Worm (Caenorhabditis elegans): Measurements from ENCODE around the gene F46E10.2.

DNA sequence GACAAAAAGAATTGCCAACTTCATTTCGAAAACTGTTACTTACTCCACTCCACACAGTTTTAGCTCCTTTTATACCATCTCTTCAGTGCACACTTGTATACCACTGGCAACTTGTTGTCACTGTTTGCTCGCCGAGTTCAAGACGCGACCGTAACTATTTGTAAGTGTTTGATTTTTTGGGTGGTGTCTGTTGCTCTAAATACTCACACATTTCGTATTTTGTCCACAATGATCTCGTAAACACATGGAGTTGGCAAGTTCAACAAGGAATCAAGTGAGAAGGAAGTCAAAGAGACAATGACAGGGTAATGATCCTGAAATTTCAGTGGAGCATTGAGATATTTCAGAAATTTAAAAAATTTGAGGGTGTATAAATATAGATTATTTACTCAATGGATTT is 12.8 kb downstream of the F46E10.2 start, which contains the start of gene hpo-26:
- TF ChIP-seq cog-1 (tag; optimal IDR thresholded peaks at IDR 0.05) (no peak), T22C8.4 (GFP tag; IDR thresholded peaks at IDR 0.05) (no peak), med-1 (GFP tag; optimal IDR thresholded peaks at IDR 0.05; ENCODE audit: insufficient read depth) (no peak), klf-2 (GFP tag; conservative IDR thresholded peaks at IDR 0.05) (no peak), tab-1 (GFP tag; IDR thresholded peaks at IDR 0.05) (no peak), ztf-29 (GFP tag; IDR thresholded peaks at IDR 0.05) (no peak), flt-1 (GFP tag; IDR thresholded peaks at IDR 0.05) (no peak)

All from whole organism, midembryonic.